Worm (Caenorhabditis elegans) whole organism, L2 larva: ENCODE measurements around the gene T16G12.1.

Experiments used
- F13H6.1 ChIP-seq: sonication (generic microtip); optimal IDR thresholded peaks from 2 replicates; lab custom pipeline; 2016; ENCODE audit warnings: missing genetic modification characterization, missing compliant biosample characterization
- R02D3.7 ChIP-seq: fragments of 150-350 bp; optimal IDR thresholded peaks from 2 replicates; lab custom pipeline; 2014; ENCODE audit warnings: missing biosample characterization, missing genetic modification characterization
- Y55F3AM.14 ChIP-seq: fragments of 200-800 bp; sonication (Bioruptor generic); optimal IDR thresholded peaks from 2 replicates; lab custom pipeline; 2018; ENCODE audit warnings: mild to moderate bottlenecking, missing genetic modification characterization, missing compliant biosample characterization
- ZK546.5 ChIP-seq: sonication (generic microtip); optimal IDR thresholded peaks from 2 replicates; lab custom pipeline; 2017; ENCODE audit warnings: missing biosample characterization, missing genetic modification characterization
- alr-1 ChIP-seq: fragments of 150-350 bp; optimal IDR thresholded peaks from 2 replicates; lab custom pipeline; 2014; ENCODE audit warnings: missing biosample characterization, missing genetic modification characterization
- aly-2 ChIP-seq: fragments of 150-350 bp; optimal IDR thresholded peaks from 2 replicates; lab custom pipeline; 2014; ENCODE audit warnings: missing biosample characterization, missing genetic modification characterization
- ama-1 ChIP-seq: fragments of 150-350 bp; optimal IDR thresholded peaks from 2 replicates; lab custom pipeline; 2018; ENCODE audit warnings: inconsistent platforms
- ceh-16 ChIP-seq: fragments of 150-350 bp; optimal IDR thresholded peaks from 2 replicates; lab custom pipeline; 2014; ENCODE audit warnings: missing biosample characterization, missing genetic modification characterization
- ceh-82 ChIP-seq: fragments of 150-350 bp; optimal IDR thresholded peaks from 2 replicates; lab custom pipeline; 2014; ENCODE audit warnings: missing biosample characterization, missing genetic modification characterization
- crh-2 ChIP-seq: sonication (generic microtip); optimal IDR thresholded peaks from 2 replicates; lab custom pipeline; 2017; ENCODE audit warnings: missing biosample characterization, missing genetic modification characterization
- dmd-4 ChIP-seq: sonication (generic microtip); optimal IDR thresholded peaks from 2 replicates; lab custom pipeline; 2017; ENCODE audit warnings: missing biosample characterization, missing genetic modification characterization
- egl-27 ChIP-seq: sonication (generic microtip); optimal IDR thresholded peaks from 3 replicates; lab custom pipeline; 2017; ENCODE audit warnings: missing biosample characterization, missing genetic modification reagents, missing genetic modification characterization
- elt-1 ChIP-seq: fragments of 150-350 bp; optimal IDR thresholded peaks from 2 replicates; lab custom pipeline; 2014; ENCODE audit warnings: missing biosample characterization, missing genetic modification characterization
- elt-3 ChIP-seq: sonication (generic microtip); optimal IDR thresholded peaks from 2 replicates; lab custom pipeline; 2017; ENCODE audit warnings: missing biosample characterization, missing genetic modification characterization
- fos-1 ChIP-seq: fragments of 150-350 bp; optimal IDR thresholded peaks from 2 replicates; lab custom pipeline; 2014; ENCODE audit warnings: missing biosample characterization, missing genetic modification characterization
- gmeb-1 ChIP-seq: fragments of 150-350 bp; optimal IDR thresholded peaks from 2 replicates; lab custom pipeline; 2014; ENCODE audit warnings: missing biosample characterization, missing genetic modification characterization
- lin-13 ChIP-seq: fragments of 150-350 bp; optimal IDR thresholded peaks from 2 replicates; lab custom pipeline; 2014; ENCODE audit warnings: missing biosample characterization, missing genetic modification reagents, missing genetic modification characterization
- lsy-2 ChIP-seq, 2 experiments: fragments of 150-350 bp in 1 of 2; sonication (generic microtip) in 1 of 2; optimal IDR thresholded peaks; 2 replicates each; lab custom pipeline; 2014 to 2017; ENCODE audit warnings: missing biosample characterization in 2 of 2, missing genetic modification characterization in 2 of 2
- mab-5 ChIP-seq: fragments of 150-350 bp; optimal IDR thresholded peaks from 2 replicates; lab custom pipeline; 2014; ENCODE audit warnings: missing biosample characterization, missing genetic modification characterization
- mdl-1 ChIP-seq, 2 experiments: fragments of 150-350 bp in 1 of 2; sonication (generic microtip) in 1 of 2; optimal IDR thresholded peaks; 2 replicates each; lab custom pipeline; 2017; ENCODE audit warnings: missing biosample characterization in 2 of 2, missing genetic modification characterization in 2 of 2
- nhr-11 ChIP-seq: fragments of 150-350 bp; optimal IDR thresholded peaks from 2 replicates; lab custom pipeline; 2014; ENCODE audit warnings: missing biosample characterization, missing genetic modification characterization
- nhr-12 ChIP-seq: fragments of 150-350 bp; optimal IDR thresholded peaks from 2 replicates; lab custom pipeline; 2014; ENCODE audit warnings: missing biosample characterization, missing genetic modification characterization
- nhr-21 ChIP-seq: fragments of 150-350 bp; optimal IDR thresholded peaks from 2 replicates; lab custom pipeline; 2014; ENCODE audit warnings: missing biosample characterization, missing genetic modification characterization
- nhr-237 ChIP-seq: fragments of 150-350 bp; optimal IDR thresholded peaks from 2 replicates; lab custom pipeline; 2014; ENCODE audit warnings: missing biosample characterization, missing genetic modification characterization
- nhr-25 ChIP-seq: fragments of 150-350 bp; sonication (generic microtip); optimal IDR thresholded peaks from 3 replicates; lab custom pipeline; 2014; ENCODE audit warnings: missing biosample characterization, missing genetic modification characterization
- nhr-6 ChIP-seq: fragments of 150-350 bp; optimal IDR thresholded peaks from 2 replicates; lab custom pipeline; 2014; ENCODE audit warnings: missing biosample characterization, missing genetic modification characterization
- nhr-77 ChIP-seq: fragments of 150-350 bp; optimal IDR thresholded peaks from 2 replicates; lab custom pipeline; 2014; ENCODE audit warnings: missing biosample characterization, missing genetic modification characterization
- peb-1 ChIP-seq: fragments of 150-350 bp; optimal IDR thresholded peaks from 2 replicates; lab custom pipeline; 2014; ENCODE audit warnings: missing biosample characterization, missing genetic modification characterization
- sem-4 ChIP-seq: fragments of 150-350 bp; optimal IDR thresholded peaks from 2 replicates; lab custom pipeline; 2014; ENCODE audit warnings: missing biosample characterization, missing genetic modification reagents, missing genetic modification characterization
- skn-1 ChIP-seq: sonication (generic microtip); optimal IDR thresholded peaks from 2 replicates; lab custom pipeline; 2017; ENCODE audit warnings: missing biosample characterization, missing genetic modification characterization
- sma-3 ChIP-seq: sonication (generic microtip); optimal IDR thresholded peaks from 2 replicates; lab custom pipeline; 2016; ENCODE audit warnings: missing genetic modification reagents, missing genetic modification characterization, missing compliant biosample characterization
- sma-9 ChIP-seq, 2 experiments: fragments of 150-350 bp in 1 of 2; sonication (generic microtip) in 1 of 2; optimal IDR thresholded peaks; 2 replicates each; lab custom pipeline; 2014 to 2016; ENCODE audit warnings: missing genetic modification characterization in 2 of 2, mild to moderate bottlenecking in 1 of 2, missing biosample characterization in 1 of 2, missing compliant biosample characterization in 1 of 2, missing genetic modification reagents in 1 of 2, moderate library complexity in 1 of 2
- snpc-4 ChIP-seq: fragments of 150-350 bp; optimal IDR thresholded peaks from 2 replicates; lab custom pipeline; 2014; ENCODE audit warnings: missing biosample characterization, missing genetic modification characterization
- unc-55 ChIP-seq: fragments of 150-350 bp; sonication (generic microtip); optimal IDR thresholded peaks from 3 replicates; lab custom pipeline; 2014; ENCODE audit warnings: missing biosample characterization, missing genetic modification reagents, missing genetic modification characterization
- unc-62 ChIP-seq: fragments of 150-350 bp; optimal IDR thresholded peaks from 2 replicates; lab custom pipeline; 2014; ENCODE audit warnings: missing biosample characterization, missing genetic modification reagents, missing genetic modification characterization
- ztf-1 ChIP-seq: fragments of 200-800 bp; sonication (Bioruptor generic); conservative IDR thresholded peaks from 2 replicates; pipeline ENCODE4 v1.3.6; 2022; ENCODE audit warnings: missing genetic modification characterization, missing compliant biosample characterization
- ztf-11 ChIP-seq: sonication (generic microtip); optimal IDR thresholded peaks from 2 replicates; lab custom pipeline; 2017; ENCODE audit warnings: missing biosample characterization, missing genetic modification characterization
- ztf-4 ChIP-seq: fragments of 150-350 bp; optimal IDR thresholded peaks from 2 replicates; lab custom pipeline; 2014; ENCODE audit warnings: missing biosample characterization, missing genetic modification characterization

T16G12.1 gene

DNA sequence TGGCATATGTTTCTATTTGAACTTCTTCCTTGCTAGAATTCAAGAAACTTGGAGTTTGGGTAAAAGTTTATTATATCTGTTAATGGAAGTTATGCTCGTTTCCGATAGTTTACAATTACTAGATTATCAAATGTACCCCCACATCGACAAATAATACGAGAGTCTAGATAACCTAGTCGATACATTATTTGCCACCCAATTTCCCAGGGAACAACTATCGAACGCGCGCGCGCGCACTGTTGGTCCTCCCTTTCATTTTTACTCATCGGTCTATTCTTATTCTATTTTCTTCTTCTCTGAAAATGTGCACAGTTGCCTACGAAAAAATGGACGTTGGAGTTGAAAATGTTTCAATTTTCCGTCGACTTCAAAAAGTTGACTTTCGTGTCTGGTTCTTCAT is 10.9 kb upstream of the T16G12.1 start, which contains the start of gene T16G12.13:
Gene T16G12.13, plus strand, starts transcription at position 293 of the 400 bp plus-strand sequence.
- no peak for TF ChIP-seq nhr-237

ce11 chrIII:10059002-10059401 is 9.3 kb upstream of the T16G12.1 start, which contains the start of gene T16G12.8:
Gene T16G12.8, plus strand, starts transcription at chrIII:10059302.
- TF ChIP-seq nhr-11 (tag; lab: Kevin White, UChicago) (no peak), mab-5 (tag; lab: Kevin White, UChicago) (no peak), egl-27 (tag; lab: Kevin White, UChicago) (no peak), F13H6.1 (tag; lab: Kevin White, UChicago) (no peak), mdl-1 (tag; optimal IDR thresholded peaks at IDR 0.05; lab: Kevin White, UChicago) (no peak), peb-1 (tag; lab: Kevin White, UChicago) (no peak), ceh-16 (no peak), nhr-77 (tag; lab: Kevin White, UChicago) (no peak), elt-3 (tag; lab: Kevin White, UChicago) (no peak), sma-3 (no peak), snpc-4 (tag; lab: Kevin White, UChicago) (no peak), unc-62 (GFP tag; lab: Kevin White, UChicago) (no peak), R02D3.7 (tag; lab: Kevin White, UChicago) (no peak), sma-9 (GFP tag; optimal IDR thresholded peaks at IDR 0.05; lab: Kevin White, UChicago) (no peak), sma-9 (tag; optimal IDR thresholded peaks at IDR 0.05; lab: Kevin White, UChicago) (no peak), aly-2 (no peak), nhr-12 (tag; lab: Kevin White, UChicago) (no peak), Y55F3AM.14 (GFP tag; lab: Kevin White, UChicago) (no peak), ztf-4 (no peak), unc-55 (GFP tag; lab: Kevin White, UChicago) (no peak)

DNA sequence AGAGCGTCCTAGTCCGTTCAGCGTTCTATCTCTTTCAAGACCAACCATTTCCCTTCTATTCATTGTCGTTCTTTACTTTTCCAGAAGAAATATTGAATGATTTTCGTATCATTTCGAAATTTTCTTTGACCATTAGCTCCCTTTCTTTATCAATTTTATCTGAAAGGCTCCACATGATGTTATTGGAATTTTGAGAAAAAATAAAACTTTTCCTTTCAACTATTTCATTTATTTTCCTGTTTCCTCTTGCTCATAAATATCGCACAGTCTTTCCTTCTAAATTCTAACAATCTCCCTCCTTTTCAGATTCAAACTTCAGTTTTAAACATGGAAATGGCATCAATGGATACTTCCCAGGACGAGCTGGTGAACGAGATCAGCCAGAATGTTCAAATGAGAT is 7.9 kb upstream of the T16G12.1 start, which contains the start of gene T16G12.4:
Gene T16G12.4, plus strand, starts transcription at position 301 of the 400 bp plus-strand sequence.
- TF ChIP-seq ztf-1: no peak
- no peak for TF ChIP-seq nhr-25
- no peak for TF ChIP-seq aly-2
- TF ChIP-seq ama-1: no peak
- no peak for TF ChIP-seq ztf-11
- TF ChIP-seq ceh-82: no peak
- TF ChIP-seq nhr-6 (tag; lab: Kevin White, UChicago): no peak
- TF ChIP-seq egl-27 (tag; lab: Kevin White, UChicago): no peak
- TF ChIP-seq ceh-16: no peak
- TF ChIP-seq unc-55 (GFP tag; lab: Kevin White, UChicago): no peak
- TF ChIP-seq alr-1 (tag; lab: Kevin White, UChicago): no peak
- no peak for TF ChIP-seq nhr-21 (tag; lab: Kevin White, UChicago)
- no peak for TF ChIP-seq elt-1 (tag; lab: Kevin White, UChicago)
- no peak for TF ChIP-seq ZK546.5
- TF ChIP-seq nhr-12 (tag; lab: Kevin White, UChicago): no peak
- no peak for TF ChIP-seq gmeb-1
- TF ChIP-seq nhr-237: no peak
- no peak for TF ChIP-seq sma-9 (GFP tag; optimal IDR thresholded peaks at IDR 0.05; lab: Kevin White, UChicago)
- no peak for TF ChIP-seq sma-9 (tag; optimal IDR thresholded peaks at IDR 0.05; lab: Kevin White, UChicago)
- no peak for TF ChIP-seq skn-1 (tag; lab: Kevin White, UChicago)
- no peak for TF ChIP-seq mdl-1 (tag; optimal IDR thresholded peaks at IDR 0.05; lab: Kevin White, UChicago)
- TF ChIP-seq, all 48 proteins: peak for 0

- TF ChIP-seq crh-2 (tag; lab: Kevin White, UChicago) (no peak), ZK546.5 (no peak), unc-55 (GFP tag; lab: Kevin White, UChicago) (no peak), lsy-2 (tag; optimal IDR thresholded peaks at IDR 0.05; lab: Kevin White, UChicago) (no peak), egl-27 (tag; lab: Kevin White, UChicago) (no peak), sma-3 (no peak), ztf-1 (no peak), nhr-6 (tag; lab: Kevin White, UChicago) (no peak), lin-13 (GFP tag; lab: Kevin White, UChicago) (no peak), nhr-237 (no peak), dmd-4 (tag; lab: Kevin White, UChicago) (no peak), ceh-82 (no peak), F13H6.1 (tag; lab: Kevin White, UChicago) (no peak), sem-4 (tag; lab: Kevin White, UChicago) (no peak), fos-1 (tag; lab: Kevin White, UChicago) (no peak)
- TF ChIP-seq, all 48 proteins: peak for 0
Measured at ce11 chrIII:10056033-10056432, 6.4 kb upstream of the T16G12.1 start, which contains the start of gene T16G12.10. Gene T16G12.10, minus strand, starts transcription at chrIII:10056133.
